Fruit fly (Drosophila melanogaster): ENCODE data around the gene CG32054.

DNA sequence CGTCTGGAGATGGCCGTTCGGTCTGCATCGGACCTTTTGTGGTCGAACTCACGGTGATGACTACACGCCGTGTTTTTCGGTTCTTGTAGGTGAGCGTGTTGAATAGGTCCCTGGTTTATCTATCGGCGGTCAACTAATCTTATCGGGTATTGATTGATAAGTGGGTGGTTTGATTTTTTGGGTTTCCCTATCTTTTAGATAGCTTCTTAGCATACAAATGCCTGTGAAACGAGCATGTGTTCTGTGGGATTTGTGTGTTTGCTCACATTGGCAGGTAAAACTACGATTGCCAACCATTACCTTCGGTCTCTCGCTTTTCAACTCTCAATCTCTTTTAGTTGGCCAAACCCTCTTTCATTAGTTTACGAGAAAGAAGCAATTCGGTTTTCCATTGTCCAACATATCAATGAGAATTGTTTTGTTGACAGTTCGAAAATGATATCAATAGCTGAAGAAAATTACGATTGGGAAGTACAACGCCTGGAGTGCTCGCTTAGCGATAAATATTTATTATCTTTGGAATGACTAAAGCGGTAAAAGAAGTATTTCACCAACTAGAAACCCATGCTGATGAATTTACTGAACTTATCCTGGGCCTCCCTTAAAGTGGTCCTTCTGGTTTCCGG, 2.1 kb downstream of the CG32054 start, which contains the start of gene CG32053:
- no peak for TF ChIP-seq usp (GFP tag; optimal IDR thresholded peaks at IDR 0.05)
- TF ChIP-seq EcR (GFP tag; optimal IDR thresholded peaks at IDR 0.05): no peak
- TF ChIP-seq pan (optimal IDR thresholded peaks at IDR 0.05): no peak
- TF ChIP-seq CG8478 (optimal IDR thresholded peaks at IDR 0.05): no peak
